Worm (Caenorhabditis elegans) whole organism, midembryonic: ENCODE data around the gene C08F8.9.

ENCODE experiments used
- T22C8.4 ChIP-seq: fragments of 200-800 bp; sonication (Bioruptor generic); IDR thresholded peaks from 2 replicates; pipeline ENCODE4 v1.3.6; 2022; ENCODE audit warnings: missing genetic modification characterization, missing compliant biosample characterization
- cog-1 ChIP-seq: sonication (generic microtip); optimal IDR thresholded peaks from 2 replicates; lab custom pipeline; 2016; ENCODE audit warnings: missing genetic modification characterization, missing compliant biosample characterization
- flt-1 ChIP-seq: fragments of 200-800 bp; sonication (Bioruptor generic); IDR thresholded peaks from 2 replicates; pipeline ENCODE4 v1.3.6; 2022; ENCODE audit warnings: missing genetic modification characterization, missing compliant biosample characterization
- klf-2 ChIP-seq: fragments of 200-800 bp; sonication (Bioruptor generic); conservative IDR thresholded peaks from 2 replicates; pipeline ENCODE4 v1.3.6; 2022; ENCODE audit warnings: missing genetic modification reagents, missing genetic modification characterization, missing compliant biosample characterization
- med-1 ChIP-seq: sonication (generic microtip); optimal IDR thresholded peaks from 2 replicates; lab custom pipeline; 2017; ENCODE audit warnings: missing genetic modification characterization, mild to moderate bottlenecking, missing compliant biosample characterization, antibody characterized with exemption, missing genetic modification reagents; ENCODE audit not compliant: insufficient read depth
- ref-1 ChIP-seq: fragments of 200-800 bp; sonication (Bioruptor generic); conservative IDR thresholded peaks from 2 replicates; pipeline ENCODE4 v1.3.6; 2022; ENCODE audit warnings: missing genetic modification reagents, missing genetic modification characterization, missing compliant biosample characterization
- tab-1 ChIP-seq: fragments of 200-800 bp; sonication (Bioruptor generic); IDR thresholded peaks from 2 replicates; pipeline ENCODE4 v1.3.6; 2022; ENCODE audit warnings: missing genetic modification characterization, missing compliant biosample characterization
- ztf-23 ChIP-seq: fragments of 200-800 bp; sonication (Bioruptor generic); IDR thresholded peaks from 2 replicates; pipeline ENCODE4 v1.3.6; 2022; ENCODE audit warnings: missing genetic modification reagents, missing genetic modification characterization, missing compliant biosample characterization
- ztf-29 ChIP-seq: fragments of 200-800 bp; sonication (Bioruptor generic); IDR thresholded peaks from 2 replicates; pipeline ENCODE4 v1.3.6; 2022; ENCODE audit warnings: missing genetic modification reagents, missing genetic modification characterization, missing compliant biosample characterization

DNA sequence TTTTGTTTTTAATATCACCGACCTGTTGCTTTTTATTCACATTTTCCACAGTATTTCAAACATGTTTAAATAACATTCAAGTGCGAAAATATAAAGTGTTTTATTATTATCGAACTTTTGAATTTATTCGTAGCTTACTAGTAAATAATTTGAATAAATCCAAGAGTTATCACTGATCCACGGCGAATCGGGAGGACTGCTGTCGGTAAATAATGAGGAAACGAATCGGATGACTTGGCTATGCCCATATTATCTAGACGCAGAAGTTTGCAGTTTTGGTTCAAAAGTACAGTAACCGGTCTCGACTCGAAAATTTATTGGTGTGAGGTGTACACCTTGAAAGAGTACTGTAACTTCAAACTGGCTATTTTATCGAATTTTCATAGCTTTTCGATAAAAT, 21.9 kb downstream of the C08F8.9 start:
- TF ChIP-seq ref-1 (GFP tag; lab: Robert Waterston, UW), result no peak
- no peak for TF ChIP-seq tab-1 (GFP tag; lab: Robert Waterston, UW)
- no peak for TF ChIP-seq klf-2 (GFP tag; lab: Robert Waterston, UW)
- TF ChIP-seq T22C8.4 (GFP tag; lab: Robert Waterston, UW), result no peak
- no peak for TF ChIP-seq flt-1 (GFP tag; lab: Robert Waterston, UW)
- no peak for TF ChIP-seq ztf-23 (GFP tag; lab: Robert Waterston, UW)
- no peak for TF ChIP-seq med-1 (GFP tag; lab: Kevin White, UChicago)
- TF ChIP-seq cog-1 (tag; lab: Kevin White, UChicago), result no peak
- no peak for TF ChIP-seq ztf-29
